Worm (Caenorhabditis elegans) whole organism, midembryonic: ENCODE results near the gene bre-5.

ENCODE experiments used
- T22C8.4 ChIP-seq: fragments of 200-800 bp; sonication (Bioruptor generic); IDR thresholded peaks from 2 replicates; pipeline ENCODE4 v1.3.6; 2022; ENCODE audit warnings: missing genetic modification characterization, missing compliant biosample characterization
- cog-1 ChIP-seq: sonication (generic microtip); optimal IDR thresholded peaks from 2 replicates; lab custom pipeline; 2016; ENCODE audit warnings: missing genetic modification characterization, missing compliant biosample characterization
- flt-1 ChIP-seq: fragments of 200-800 bp; sonication (Bioruptor generic); IDR thresholded peaks from 2 replicates; pipeline ENCODE4 v1.3.6; 2022; ENCODE audit warnings: missing genetic modification characterization, missing compliant biosample characterization
- klf-2 ChIP-seq: fragments of 200-800 bp; sonication (Bioruptor generic); conservative IDR thresholded peaks from 2 replicates; pipeline ENCODE4 v1.3.6; 2022; ENCODE audit warnings: missing genetic modification reagents, missing genetic modification characterization, missing compliant biosample characterization
- med-1 ChIP-seq: sonication (generic microtip); optimal IDR thresholded peaks from 2 replicates; lab custom pipeline; 2017; ENCODE audit warnings: missing genetic modification characterization, mild to moderate bottlenecking, missing compliant biosample characterization, antibody characterized with exemption, missing genetic modification reagents; ENCODE audit not compliant: insufficient read depth
- ref-1 ChIP-seq: fragments of 200-800 bp; sonication (Bioruptor generic); conservative IDR thresholded peaks from 2 replicates; pipeline ENCODE4 v1.3.6; 2022; ENCODE audit warnings: missing genetic modification reagents, missing genetic modification characterization, missing compliant biosample characterization
- tab-1 ChIP-seq: fragments of 200-800 bp; sonication (Bioruptor generic); IDR thresholded peaks from 2 replicates; pipeline ENCODE4 v1.3.6; 2022; ENCODE audit warnings: missing genetic modification characterization, missing compliant biosample characterization
- ztf-23 ChIP-seq: fragments of 200-800 bp; sonication (Bioruptor generic); IDR thresholded peaks from 2 replicates; pipeline ENCODE4 v1.3.6; 2022; ENCODE audit warnings: missing genetic modification reagents, missing genetic modification characterization, missing compliant biosample characterization
- ztf-29 ChIP-seq: fragments of 200-800 bp; sonication (Bioruptor generic); IDR thresholded peaks from 2 replicates; pipeline ENCODE4 v1.3.6; 2022; ENCODE audit warnings: missing genetic modification reagents, missing genetic modification characterization, missing compliant biosample characterization

Gene bre-5

DNA sequence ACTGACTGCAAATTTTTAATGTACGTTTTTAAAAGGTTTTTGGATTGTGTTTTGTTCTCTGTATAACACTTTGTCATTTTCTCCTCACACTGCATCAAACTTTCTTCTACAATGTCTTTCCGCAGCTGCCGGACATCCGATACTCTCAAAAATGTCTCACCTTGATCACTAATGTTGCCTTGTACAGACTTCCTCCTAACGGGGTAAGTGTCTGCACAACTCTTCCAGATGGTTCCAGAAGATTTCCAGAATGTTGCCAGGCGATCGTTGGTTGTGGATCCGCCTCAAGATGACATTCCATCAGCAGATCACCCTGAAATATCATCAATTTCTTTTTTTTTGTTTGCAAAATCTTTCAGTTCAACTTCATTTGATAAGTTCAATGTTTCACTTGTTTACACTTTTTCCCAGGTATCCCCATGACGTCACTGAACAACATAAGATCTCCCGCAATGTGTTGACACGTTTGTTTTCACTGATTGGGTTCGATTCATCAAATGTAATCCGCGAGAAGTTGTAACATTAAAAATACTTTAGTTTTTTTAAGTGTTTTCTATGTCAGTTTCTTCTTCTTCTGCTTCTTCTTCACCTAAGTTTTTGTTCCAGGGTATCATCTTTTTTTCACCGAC lies 41.9 kb downstream of the bre-5 start:
- TF ChIP-seq cog-1 (tag; lab: Kevin White, UChicago) (no peak), med-1 (GFP tag; lab: Kevin White, UChicago) (no peak), ztf-23 (GFP tag; lab: Robert Waterston, UW) (no peak), ref-1 (GFP tag; lab: Robert Waterston, UW) (no peak), ztf-29 (GFP tag; lab: Robert Waterston, UW) (no peak), flt-1 (no peak), klf-2 (GFP tag; lab: Robert Waterston, UW) (no peak)

DNA sequence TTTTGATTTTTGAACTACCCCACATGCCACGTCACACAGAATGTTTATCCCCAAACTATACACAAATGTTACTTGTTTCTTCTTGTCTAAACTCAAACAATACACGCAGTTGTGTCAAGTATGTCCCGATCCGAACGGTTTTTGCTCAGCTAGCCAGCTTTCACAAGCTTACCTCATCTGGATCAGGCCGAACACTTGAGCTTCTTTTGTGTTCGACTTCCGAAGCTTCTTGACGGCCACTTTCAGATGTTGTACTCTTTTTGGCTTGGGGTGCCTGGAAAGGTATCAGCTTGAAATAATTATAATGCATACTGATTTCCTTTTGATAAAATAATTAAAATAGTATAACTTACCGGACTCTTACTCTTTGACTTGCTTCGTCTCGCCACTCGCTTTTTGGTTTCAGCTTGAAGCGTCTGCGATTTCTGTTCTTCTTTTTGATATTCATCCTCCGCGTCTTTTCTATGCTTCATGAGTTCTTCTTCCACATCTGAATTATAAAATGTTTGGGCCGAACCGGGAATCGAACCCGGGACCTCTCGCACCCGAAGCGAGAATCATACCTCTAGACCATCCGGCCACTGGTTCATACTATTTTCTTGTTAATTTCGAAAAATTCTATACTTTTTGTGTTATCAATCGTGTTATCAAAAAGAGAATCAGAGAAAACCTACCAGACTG lies 45.8 kb downstream of the bre-5 start:
- no peak for TF ChIP-seq flt-1
- no peak for TF ChIP-seq klf-2 (GFP tag; lab: Robert Waterston, UW)
- TF ChIP-seq tab-1 (GFP tag; lab: Robert Waterston, UW): no peak
- no peak for TF ChIP-seq T22C8.4 (GFP tag; lab: Robert Waterston, UW)
- no peak for TF ChIP-seq ztf-29 (GFP tag; lab: Robert Waterston, UW)
- no peak for TF ChIP-seq ztf-23 (GFP tag; lab: Robert Waterston, UW)
- no peak for TF ChIP-seq cog-1 (tag; lab: Kevin White, UChicago)
- TF ChIP-seq med-1 (GFP tag; lab: Kevin White, UChicago): no peak
- TF ChIP-seq ref-1 (GFP tag; lab: Robert Waterston, UW): no peak
